Worm (Caenorhabditis elegans) whole organism, L3 larva: ENCODE measurements around the gene cka-1.

Source experiments
- ceh-9 ChIP-seq: sonication (generic microtip); optimal IDR thresholded peaks from 2 replicates; lab custom pipeline; 2018; ENCODE audit warnings: missing biosample characterization, missing genetic modification characterization
- nhr-12 ChIP-seq: fragments of 150-350 bp; optimal IDR thresholded peaks from 2 replicates; lab custom pipeline; 2014; ENCODE audit warnings: missing biosample characterization, missing genetic modification characterization
- nhr-77 ChIP-seq: fragments of 150-350 bp; optimal IDR thresholded peaks from 2 replicates; lab custom pipeline; 2014; ENCODE audit warnings: missing biosample characterization, missing genetic modification characterization

DNA sequence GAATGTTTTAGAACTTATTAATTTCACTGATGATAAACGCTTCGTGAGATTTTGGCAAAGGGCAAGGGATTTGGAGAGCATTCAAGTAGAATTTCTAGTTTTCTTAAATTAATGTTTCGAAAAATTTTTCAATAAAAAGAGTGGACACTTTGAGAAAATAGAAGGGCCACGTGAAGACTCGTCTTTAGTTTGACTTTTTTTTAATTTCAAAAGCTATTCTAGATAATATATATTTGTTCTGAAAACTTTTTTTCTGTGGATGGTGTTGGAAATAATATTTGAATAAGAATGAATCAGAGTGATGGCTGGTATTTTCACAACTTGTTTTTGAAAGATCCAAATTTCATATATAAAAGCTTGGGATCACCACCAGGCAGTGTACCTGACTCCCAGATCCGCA lies 10.9 kb upstream of the cka-1 start, which contains the start of gene C28D4.8:
- TF ChIP-seq nhr-77 (tag; lab: Kevin White, UChicago) (no peak), ceh-9 (tag; lab: Kevin White, UChicago) (no peak), nhr-12 (no peak)
